Fruit fly (Drosophila melanogaster) whole organism, embryonic: ENCODE data around the gene Ccz1.

Experiments
- B-H1 ChIP-seq: fragments of 200-800 bp; sonication (Bioruptor generic); IDR thresholded peaks from 3 replicates; pipeline ENCODE4 v1.3.6; 2022; ENCODE audit warnings: missing biosample characterization, missing genetic modification characterization
- CG10209 ChIP-seq: fragments of 200-800 bp; sonication (Bioruptor generic); optimal IDR thresholded peaks from 3 replicates; lab custom pipeline; 2017; ENCODE audit warnings: missing biosample characterization, mild to moderate bottlenecking, missing genetic modification characterization, missing genetic modification reagents
- CG10462 ChIP-seq: fragments of 200-800 bp; sonication (Bioruptor generic); optimal IDR thresholded peaks from 2 replicates; lab custom pipeline; 2016; ENCODE audit warnings: missing biosample characterization, missing genetic modification characterization
- CG10654 ChIP-seq: fragments of 200-800 bp; sonication (Bioruptor generic); optimal IDR thresholded peaks from 2 replicates; lab custom pipeline; 2016; ENCODE audit warnings: missing biosample characterization, missing genetic modification characterization
- CG12071 ChIP-seq: fragments of 200-800 bp; sonication (Bioruptor generic); optimal IDR thresholded peaks from 3 replicates; lab custom pipeline; 2018; ENCODE audit warnings: missing biosample characterization, mild to moderate bottlenecking, missing genetic modification characterization
- CG12104 ChIP-seq: fragments of 200-800 bp; sonication (Bioruptor generic); optimal IDR thresholded peaks from 3 replicates; lab custom pipeline; 2016; ENCODE audit warnings: missing biosample characterization, missing genetic modification characterization
- CG12769 ChIP-seq: fragments of 200-800 bp; sonication (Bioruptor generic); optimal IDR thresholded peaks from 2 replicates; lab custom pipeline; 2019; ENCODE audit warnings: missing biosample characterization, mild to moderate bottlenecking, missing genetic modification characterization, moderate library complexity
- CG15696 ChIP-seq: fragments of 200-800 bp; sonication (Bioruptor generic); optimal IDR thresholded peaks from 2 replicates; lab custom pipeline; 2019; ENCODE audit warnings: missing biosample characterization, mild to moderate bottlenecking, missing genetic modification characterization, moderate library complexity
- CG17829 ChIP-seq: fragments of 200-800 bp; optimal IDR thresholded peaks from 2 replicates; lab custom pipeline; 2019; ENCODE audit warnings: missing biosample characterization, mild to moderate bottlenecking, missing genetic modification characterization, moderate library complexity
- CG18619 ChIP-seq: fragments of 200-800 bp; sonication (Bioruptor generic); optimal IDR thresholded peaks from 3 replicates; lab custom pipeline; 2017; ENCODE audit warnings: missing biosample characterization, mild to moderate bottlenecking, missing genetic modification characterization
- CG2129 ChIP-seq: fragments of 200-800 bp; sonication (Bioruptor generic); IDR thresholded peaks from 2 replicates; pipeline ENCODE4 v1.3.6; 2022; ENCODE audit warnings: missing biosample characterization, missing genetic modification characterization; ENCODE audit not compliant: partially characterized antibody
- CG2712 ChIP-seq: fragments of 200-800 bp; optimal IDR thresholded peaks from 3 replicates; lab custom pipeline; 2019; ENCODE audit warnings: missing biosample characterization, mild to moderate bottlenecking, missing genetic modification characterization, moderate library complexity
- CG30431 ChIP-seq: fragments of 200-800 bp; sonication (Bioruptor generic); optimal IDR thresholded peaks from 2 replicates; lab custom pipeline; 2017; ENCODE audit warnings: missing biosample characterization, missing genetic modification characterization
- CG3407 ChIP-seq: fragments of 200-800 bp; sonication (Bioruptor generic); optimal IDR thresholded peaks from 2 replicates; lab custom pipeline; 2018; ENCODE audit warnings: missing biosample characterization, mild to moderate bottlenecking, missing genetic modification characterization
- CG34422 ChIP-seq: fragments of 200-800 bp; sonication (Bioruptor generic); IDR thresholded peaks from 3 replicates; pipeline ENCODE4 v1.3.6; 2022; ENCODE audit warnings: missing biosample characterization, missing genetic modification characterization
- CG5245 ChIP-seq: fragments of 200-800 bp; sonication (Bioruptor generic); optimal IDR thresholded peaks from 3 replicates; lab custom pipeline; 2016; ENCODE audit warnings: missing biosample characterization, missing genetic modification characterization
- CG7786 ChIP-seq: fragments of 200-800 bp; sonication (Bioruptor generic); optimal IDR thresholded peaks from 2 replicates; lab custom pipeline; 2016; ENCODE audit warnings: missing biosample characterization, missing genetic modification characterization
- CG8359 ChIP-seq: fragments of 200-800 bp; sonication (Bioruptor generic); optimal IDR thresholded peaks from 2 replicates; lab custom pipeline; 2017; ENCODE audit warnings: missing biosample characterization, mild to moderate bottlenecking, missing genetic modification characterization, borderline replicate concordance
- CG8765 ChIP-seq: fragments of 200-800 bp; sonication (Bioruptor generic); IDR thresholded peaks from 2 replicates; pipeline ENCODE4 v1.3.6; 2022; ENCODE audit warnings: missing biosample characterization, missing genetic modification characterization
- Eip74EF ChIP-seq, 2 experiments: fragments of 200-800 bp in 1 of 2; fragments of >200 bp in 1 of 2; sonication (Bioruptor generic) in 1 of 2; optimal IDR thresholded peaks; 2 replicates each; lab custom pipeline; 2017 to 2019; ENCODE audit warnings: missing biosample characterization in 2 of 2, missing genetic modification characterization in 2 of 2, mild to moderate bottlenecking in 1 of 2, moderate library complexity in 1 of 2
- Hey ChIP-seq: fragments of 200-800 bp; sonication (Bioruptor generic); optimal IDR thresholded peaks from 3 replicates; lab custom pipeline; 2018; ENCODE audit warnings: missing biosample characterization, mild to moderate bottlenecking, missing genetic modification characterization
- MTF-1 ChIP-seq: fragments of 200-800 bp; sonication (Bioruptor generic); optimal IDR thresholded peaks from 2 replicates; lab custom pipeline; 2018; ENCODE audit warnings: missing biosample characterization, mild to moderate bottlenecking, missing genetic modification characterization, borderline replicate concordance
- Nf-YC ChIP-seq: fragments of 200-800 bp; optimal IDR thresholded peaks from 3 replicates; lab custom pipeline; 2019; ENCODE audit warnings: missing biosample characterization, mild to moderate bottlenecking, missing genetic modification characterization, moderate library complexity
- Oaz ChIP-seq: fragments of 200-800 bp; sonication (Bioruptor generic); IDR thresholded peaks from 2 replicates; pipeline ENCODE4 v1.3.6; 2022; ENCODE audit warnings: missing biosample characterization, missing genetic modification characterization
- Oli ChIP-seq: fragments of 200-800 bp; sonication (Bioruptor generic); optimal IDR thresholded peaks from 2 replicates; lab custom pipeline; 2018; ENCODE audit warnings: missing biosample characterization, mild to moderate bottlenecking, missing genetic modification characterization, moderate library complexity
- Rfx ChIP-seq: fragments of 200-800 bp; sonication (Bioruptor generic); IDR thresholded peaks from 2 replicates; pipeline ENCODE4 v1.3.6; 2022; ENCODE audit warnings: missing biosample characterization, missing genetic modification characterization
- ap ChIP-seq: fragments of 200-800 bp; sonication (Bioruptor generic); IDR thresholded peaks from 2 replicates; pipeline ENCODE4 v1.3.6; 2022; ENCODE audit warnings: missing biosample characterization, missing genetic modification characterization
- btn ChIP-seq: fragments of 200-800 bp; sonication (Bioruptor generic); optimal IDR thresholded peaks from 2 replicates; lab custom pipeline; 2016; ENCODE audit warnings: missing biosample characterization, missing genetic modification characterization
- cad ChIP-seq: fragments of >200 bp; optimal IDR thresholded peaks from 2 replicates; lab custom pipeline; 2017; ENCODE audit warnings: missing biosample characterization, missing genetic modification characterization
- chn ChIP-seq: fragments of 200-800 bp; sonication (Bioruptor generic); optimal IDR thresholded peaks from 2 replicates; lab custom pipeline; 2016; ENCODE audit warnings: missing biosample characterization, missing genetic modification characterization
- corto ChIP-seq: fragments of 200-800 bp; sonication (Bioruptor generic); optimal IDR thresholded peaks from 2 replicates; lab custom pipeline; 2016; ENCODE audit warnings: missing biosample characterization, mild to moderate bottlenecking, missing genetic modification characterization, moderate library complexity
- cwo ChIP-seq: fragments of 200-800 bp; sonication (Bioruptor generic); optimal IDR thresholded peaks from 3 replicates; lab custom pipeline; 2017; ENCODE audit warnings: missing biosample characterization, missing genetic modification characterization, mild to moderate bottlenecking, moderate library complexity, missing genetic modification reagents
- gcm ChIP-seq: fragments of 200-800 bp; sonication (Bioruptor generic); optimal IDR thresholded peaks from 2 replicates; lab custom pipeline; 2019; ENCODE audit warnings: missing biosample characterization, mild to moderate bottlenecking, missing genetic modification characterization, moderate library complexity
- gem ChIP-seq: fragments of 200-800 bp; sonication (Bioruptor generic); optimal IDR thresholded peaks from 2 replicates; lab custom pipeline; 2019; ENCODE audit warnings: missing biosample characterization, mild to moderate bottlenecking, missing genetic modification characterization, moderate library complexity
- ken ChIP-seq: fragments of 200-800 bp; sonication (Bioruptor generic); IDR thresholded peaks from 3 replicates; pipeline ENCODE4 v1.3.6; 2022; ENCODE audit warnings: missing biosample characterization, missing genetic modification characterization
- knrl ChIP-seq: fragments of 200-800 bp; sonication (Bioruptor generic); IDR thresholded peaks from 3 replicates; pipeline ENCODE4 v1.3.6; 2022; ENCODE audit warnings: missing biosample characterization, missing genetic modification characterization; ENCODE audit not compliant: partially characterized antibody
- lola ChIP-seq, 3 experiments: fragments of >200 bp in 2 of 3; fragments of 200-800 bp in 1 of 3; sonication (Bioruptor generic) in 1 of 3; optimal IDR thresholded peaks; 2 replicates each; lab custom pipeline; 2017 to 2019; ENCODE audit warnings: missing biosample characterization in 3 of 3, missing genetic modification characterization in 3 of 3, mild to moderate bottlenecking in 1 of 3, moderate library complexity in 1 of 3
- luna ChIP-seq: fragments of 200-800 bp; sonication (Bioruptor generic); optimal IDR thresholded peaks from 2 replicates; lab custom pipeline; 2016; ENCODE audit warnings: missing biosample characterization, missing genetic modification characterization
- mirr ChIP-seq: fragments of 200-800 bp; sonication (Bioruptor generic); optimal IDR thresholded peaks from 3 replicates; lab custom pipeline; 2018; ENCODE audit warnings: missing biosample characterization, mild to moderate bottlenecking, missing genetic modification characterization
- nerfin-1 ChIP-seq: fragments of 200-800 bp; sonication (Bioruptor generic); optimal IDR thresholded peaks from 3 replicates; lab custom pipeline; 2019; ENCODE audit warnings: missing biosample characterization, mild to moderate bottlenecking, missing genetic modification characterization, moderate library complexity
- repo ChIP-seq: fragments of 200-800 bp; sonication (Bioruptor generic); optimal IDR thresholded peaks from 2 replicates; lab custom pipeline; 2016; ENCODE audit warnings: missing biosample characterization, missing genetic modification characterization
- sc ChIP-seq, 3 experiments: fragments of >200 bp in 2 of 3; fragments of 200-800 bp in 1 of 3; sonication (Bioruptor generic) in 1 of 3; optimal IDR thresholded peaks; 2 replicates in 2 of 3; 3 replicates in 1 of 3; lab custom pipeline; 2017; ENCODE audit warnings: mild to moderate bottlenecking in 1 of 3, missing biosample characterization in 1 of 3, missing genetic modification characterization in 1 of 3, missing genetic modification reagents in 1 of 3
- sima ChIP-seq: fragments of 200-800 bp; sonication (Bioruptor generic); optimal IDR thresholded peaks from 2 replicates; lab custom pipeline; 2016; ENCODE audit warnings: missing biosample characterization, missing genetic modification characterization
- slbo ChIP-seq: fragments of 200-800 bp; sonication (Bioruptor generic); IDR thresholded peaks from 2 replicates; pipeline ENCODE4 v1.3.6; 2022; ENCODE audit warnings: missing biosample characterization, missing genetic modification characterization
- sqz ChIP-seq: fragments of 200-800 bp; sonication (Bioruptor generic); optimal IDR thresholded peaks from 3 replicates; lab custom pipeline; 2018; ENCODE audit warnings: missing biosample characterization, mild to moderate bottlenecking, missing genetic modification characterization
- stc ChIP-seq: fragments of 200-800 bp; sonication (Bioruptor generic); IDR thresholded peaks from 2 replicates; pipeline ENCODE4 v1.3.6; 2022; ENCODE audit warnings: missing biosample characterization, missing genetic modification characterization
- trh ChIP-seq: fragments of 200-800 bp; sonication (Bioruptor generic); optimal IDR thresholded peaks from 2 replicates; lab custom pipeline; 2016; ENCODE audit warnings: missing biosample characterization, missing genetic modification characterization
- z ChIP-seq: fragments of 200-800 bp; sonication (Bioruptor generic); IDR thresholded peaks from 3 replicates; pipeline ENCODE4 v1.3.6; 2022; ENCODE audit warnings: missing biosample characterization, missing genetic modification characterization
- zen ChIP-seq: fragments of 200-800 bp; sonication (Bioruptor generic); optimal IDR thresholded peaks from 3 replicates; lab custom pipeline; 2018; ENCODE audit warnings: missing biosample characterization, mild to moderate bottlenecking, missing genetic modification characterization, moderate library complexity

Gene Ccz1

dm6 chr3L:3892154-3892624 lies 6.8 kb downstream of the Ccz1 start, which contains the start of gene Fie (continued):
- TF ChIP-seq CG18619 (peak; percentile 79), ken (no peak), CG8765 (GFP tag; lab: Robert Waterston, UW) (no peak), CG15696 (tag; lab: Kevin White, UChicago) (no peak), CG10654 (GFP tag; lab: Kevin White, UChicago) (no peak), mirr (no peak), cwo (GFP tag; lab: Kevin White, UChicago) (peak; percentile 66), CG12071 (peak; percentile 33), CG7786 (GFP tag; lab: Kevin White, UChicago) (peak; percentile 41), corto (GFP tag; lab: Kevin White, UChicago) (no peak), CG8359 (GFP tag; lab: Kevin White, UChicago) (no peak), CG12104 (peak; percentile 23), slbo (peak; percentile 65), ap (GFP tag; lab: Robert Waterston, UW) (no peak), CG17829 (tag; lab: Kevin White, UChicago) (peak; percentile 31), Nf-YC (tag; lab: Kevin White, UChicago) (peak; percentile 21), CG10462 (GFP tag; lab: Kevin White, UChicago) (no peak), luna (GFP tag; lab: Kevin White, UChicago) (no peak), CG2129 (GFP tag; lab: Robert Waterston, UW) (no peak), btn (GFP tag; lab: Kevin White, UChicago) (no peak), gcm (peak; percentile 13), sqz (GFP tag; lab: Kevin White, UChicago) (peak; percentile 44), sc (optimal IDR thresholded peaks at IDR 0.05; lab: Kevin White, UChicago) (no peak), sc (GFP tag; optimal IDR thresholded peaks at IDR 0.05; lab: Kevin White, UChicago) (peak; percentile 16), knrl (no peak), MTF-1 (no peak), chn (GFP tag; lab: Kevin White, UChicago) (peak; percentile 51), nerfin-1 (tag; lab: Kevin White, UChicago) (peak; percentile 38), z (GFP tag; lab: Robert Waterston, UW) (no peak), lola (GFP tag; optimal IDR thresholded peaks at IDR 0.05; lab: Kevin White, UChicago) (peak in 1 of 3 experiments; percentile 31), stc (no peak; the same call in 1 of the 2 replicates), Hey (tag; lab: Kevin White, UChicago) (no peak), Oaz (GFP tag; lab: Robert Waterston, UW) (no peak), CG30431 (GFP tag; lab: Kevin White, UChicago) (no peak), Oli (tag; lab: Kevin White, UChicago) (peak; percentile 80), CG5245 (GFP tag; lab: Kevin White, UChicago) (no peak), repo (GFP tag; lab: Kevin White, UChicago) (no peak), Rfx (GFP tag; lab: Robert Waterston, UW) (peak; percentile 42; the same call in 1 of the 2 replicates), trh (GFP tag; lab: Kevin White, UChicago) (no peak), cad (GFP tag; lab: Kevin White, UChicago) (no peak), CG10209 (GFP tag; lab: Kevin White, UChicago) (peak; percentile 67), zen (no peak), B-H1 (GFP tag; lab: Robert Waterston, UW) (peak; percentile 41; the same call in 1 of the 3 replicates), sima (GFP tag; lab: Kevin White, UChicago) (no peak), CG12769 (tag; lab: Kevin White, UChicago) (no peak), CG3407 (GFP tag; lab: Kevin White, UChicago) (peak; percentile 26), Eip74EF (GFP tag; optimal IDR thresholded peaks at IDR 0.05; lab: Kevin White, UChicago) (no peak), CG2712 (tag; lab: Kevin White, UChicago) (peak; percentile 56), gem (peak; percentile 81), CG34422 (GFP tag; lab: Robert Waterston, UW) (0 out of 3 replicates have a peak, but pooled peaks have one; percentile 19)
